Worm (Caenorhabditis elegans) whole organism, late embryonic: Measurements from ENCODE around the gene col-44.

Source experiments
- K02D7.2 ChIP-seq: sonication (generic microtip); optimal IDR thresholded peaks from 2 replicates; lab custom pipeline; 2017; ENCODE audit warnings: mild to moderate bottlenecking, missing genetic modification characterization, missing compliant biosample characterization
- Y22D7AL.16 ChIP-seq: sonication (generic microtip); optimal IDR thresholded peaks from 2 replicates; lab custom pipeline; 2016; ENCODE audit warnings: missing genetic modification characterization, missing compliant biosample characterization
- ahr-1 ChIP-seq: sonication (generic microtip); optimal IDR thresholded peaks from 2 replicates; lab custom pipeline; 2016; ENCODE audit warnings: missing genetic modification characterization, missing compliant biosample characterization
- ceh-34 ChIP-seq: sonication (generic microtip); optimal IDR thresholded peaks from 2 replicates; lab custom pipeline; 2016; ENCODE audit warnings: mild to moderate bottlenecking, missing genetic modification characterization, missing compliant biosample characterization
- elt-2 ChIP-seq: sonication (generic microtip); optimal IDR thresholded peaks from 2 replicates; lab custom pipeline; 2016; ENCODE audit warnings: missing genetic modification reagents, missing genetic modification characterization, missing compliant biosample characterization
- hlh-30 ChIP-seq: sonication (generic microtip); optimal IDR thresholded peaks from 2 replicates; lab custom pipeline; 2017; ENCODE audit warnings: antibody characterized with exemption, missing genetic modification characterization, missing compliant biosample characterization; ENCODE audit not compliant: insufficient read depth
- lin-11 ChIP-seq: fragments of 200-800 bp; sonication (Bioruptor generic); optimal IDR thresholded peaks from 2 replicates; lab custom pipeline; 2018; ENCODE audit warnings: mild to moderate bottlenecking, missing genetic modification characterization, missing compliant biosample characterization
- odd-2 ChIP-seq: sonication (generic microtip); optimal IDR thresholded peaks from 2 replicates; lab custom pipeline; 2017; ENCODE audit warnings: antibody characterized with exemption, mild to moderate bottlenecking, missing genetic modification characterization, missing compliant biosample characterization
- pha-4 ChIP-seq: fragments of 150-350 bp; optimal IDR thresholded peaks from 2 replicates; lab custom pipeline; 2018; ENCODE audit warnings: missing biosample characterization, missing genetic modification reagents, missing genetic modification characterization
- pqm-1 ChIP-seq: sonication (generic microtip); optimal IDR thresholded peaks from 2 replicates; lab custom pipeline; 2016; ENCODE audit warnings: missing genetic modification characterization, missing compliant biosample characterization
- tbx-2 ChIP-seq: sonication (generic microtip); optimal IDR thresholded peaks from 2 replicates; lab custom pipeline; 2016; ENCODE audit warnings: missing genetic modification characterization, missing compliant biosample characterization

DNA sequence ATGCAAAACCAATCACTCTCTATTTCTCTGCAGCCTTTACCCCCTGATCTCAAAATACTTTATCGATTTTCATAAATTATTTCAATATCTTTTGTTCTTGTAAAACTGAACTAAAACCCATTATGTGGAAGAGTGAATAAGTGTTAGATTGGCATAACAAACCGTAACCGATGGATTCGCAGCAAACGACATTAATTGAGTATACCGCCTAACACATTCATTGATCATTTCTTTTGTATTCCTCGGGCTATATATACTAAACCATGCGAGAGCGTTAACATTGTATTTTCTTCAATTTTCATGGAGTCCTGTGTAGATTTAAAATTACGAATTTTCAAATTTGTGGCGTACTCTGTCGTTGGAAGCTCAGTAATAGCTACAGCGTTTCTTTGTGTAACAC lies 1.5 kb upstream of the col-44 start, which contains the start of gene col-9:
- TF ChIP-seq tbx-2 (tag; lab: Kevin White, UChicago) (no peak), K02D7.2 (no peak), pha-4 (tag; lab: Kevin White, UChicago) (no peak), elt-2 (tag; lab: Kevin White, UChicago) (no peak), ceh-34 (no peak), ahr-1 (tag; lab: Kevin White, UChicago) (no peak), lin-11 (tag; lab: Kevin White, UChicago) (no peak), odd-2 (tag; lab: Kevin White, UChicago) (no peak), pqm-1 (no peak), hlh-30 (tag; lab: Kevin White, UChicago) (no peak), Y22D7AL.16 (tag; lab: Kevin White, UChicago) (no peak)
